Worm (Caenorhabditis elegans): Measurements from ENCODE around the gene igcm-4.
"Not testable (repeated sequence)": the region's sequence is repeated elsewhere in the genome, so short reads cannot be mapped to it uniquely, and the experiment has no call there.

The igcm-4 gene

DNA sequence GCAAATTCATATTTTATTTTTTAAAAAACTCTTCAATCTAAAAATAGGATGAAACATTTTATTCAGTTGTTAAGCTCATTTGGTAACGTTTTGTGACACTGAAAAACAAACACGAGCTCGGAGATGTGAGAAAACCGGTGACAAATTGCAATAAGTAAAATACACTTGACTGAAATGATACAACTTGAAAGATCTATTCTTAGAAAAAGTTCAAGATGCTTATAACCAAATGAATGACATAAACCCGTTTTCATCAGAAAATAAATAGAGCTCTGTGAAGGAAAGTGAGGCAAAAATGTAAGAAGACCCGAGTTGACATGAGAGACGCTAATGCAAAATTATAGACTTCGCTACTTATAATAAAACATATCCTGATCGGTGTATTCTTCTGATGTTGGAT lies 6.8 kb downstream of the igcm-4 start, which contains the start of gene smex-2:
TSS of gene smex-2 (minus strand) at position 101 of the 400 bp plus-strand sequence.
- TF ChIP-seq flt-1 (GFP tag; IDR thresholded peaks at IDR 0.05): no peak
- TF ChIP-seq T22C8.4 (GFP tag; IDR thresholded peaks at IDR 0.05): no peak
- TF ChIP-seq tab-1 (GFP tag; IDR thresholded peaks at IDR 0.05): no peak

DNA sequence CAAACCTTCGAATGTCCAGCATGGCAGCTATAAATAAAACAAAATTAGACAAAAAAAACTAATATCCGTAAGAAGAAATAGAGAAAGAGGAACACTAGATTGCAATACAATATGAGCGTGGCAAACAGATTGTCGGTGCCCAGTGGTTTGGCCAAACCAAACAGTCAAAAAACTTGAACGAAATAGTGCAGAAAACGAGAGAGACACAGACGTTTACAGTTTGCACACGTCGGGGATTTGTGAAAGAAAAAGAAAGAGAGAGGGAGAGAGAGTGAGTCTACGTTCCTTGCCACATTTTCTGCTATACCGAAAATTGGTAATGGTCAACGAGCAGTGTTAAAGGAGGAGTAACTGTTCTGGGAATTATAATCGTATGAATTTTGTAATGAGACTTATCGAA lies 11.0 kb downstream of the igcm-4 start, which contains the start of gene ergi-1:
TSS of gene ergi-1 (minus strand) at position 101 of the 400 bp plus-strand sequence.
- TF ChIP-seq T22C8.4 (GFP tag; IDR thresholded peaks at IDR 0.05): no peak
- no peak for TF ChIP-seq flt-1 (GFP tag; IDR thresholded peaks at IDR 0.05)
- TF ChIP-seq med-1 (GFP tag; optimal IDR thresholded peaks at IDR 0.05; ENCODE audit: insufficient read depth): no peak
- TF ChIP-seq klf-2 (GFP tag; conservative IDR thresholded peaks at IDR 0.05): no peak
- TF ChIP-seq ztf-23 (GFP tag; IDR thresholded peaks at IDR 0.05): no peak
- no peak for TF ChIP-seq tab-1 (GFP tag; IDR thresholded peaks at IDR 0.05)
- no peak for TF ChIP-seq ztf-29 (GFP tag; IDR thresholded peaks at IDR 0.05)
- no peak for TF ChIP-seq ref-1 (GFP tag; conservative IDR thresholded peaks at IDR 0.05)
- no peak for TF ChIP-seq cog-1 (tag; optimal IDR thresholded peaks at IDR 0.05)

DNA sequence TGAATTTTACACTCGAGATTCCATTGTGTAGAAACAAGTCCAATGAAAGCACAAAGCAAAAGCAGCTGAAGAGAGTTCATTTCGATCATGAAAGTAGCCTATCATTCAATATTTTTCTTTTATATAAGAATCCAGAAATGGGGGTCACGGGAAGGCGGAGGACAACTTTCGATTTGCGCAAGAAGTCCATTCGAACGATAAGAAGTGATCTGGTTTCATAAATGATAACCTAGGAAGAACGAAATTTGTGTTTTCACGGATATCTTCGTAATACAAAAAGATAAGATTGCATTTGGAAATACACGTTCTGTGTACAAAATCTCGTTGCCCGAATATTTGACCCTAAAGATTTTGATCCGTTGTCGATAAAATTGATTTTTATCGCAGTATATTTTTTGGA lies 14.7 kb downstream of the igcm-4 start, which contains the start of gene Y102A11A.5:
TSS of gene Y102A11A.5 (minus strand) at position 175 of the 400 bp plus-strand sequence.
- TF ChIP-seq T22C8.4 (GFP tag; IDR thresholded peaks at IDR 0.05): no peak
- TF ChIP-seq ref-1 (GFP tag; conservative IDR thresholded peaks at IDR 0.05): no peak
- no peak for TF ChIP-seq tab-1 (GFP tag; IDR thresholded peaks at IDR 0.05)
- TF ChIP-seq ztf-29 (GFP tag; IDR thresholded peaks at IDR 0.05): no peak
- TF ChIP-seq klf-2 (GFP tag; conservative IDR thresholded peaks at IDR 0.05): no peak
- TF ChIP-seq ztf-23 (GFP tag; IDR thresholded peaks at IDR 0.05): no peak
- TF ChIP-seq cog-1 (tag; optimal IDR thresholded peaks at IDR 0.05): no peak
- TF ChIP-seq flt-1 (GFP tag; IDR thresholded peaks at IDR 0.05): no peak
- TF ChIP-seq med-1 (GFP tag; optimal IDR thresholded peaks at IDR 0.05; ENCODE audit: insufficient read depth): no peak

DNA sequence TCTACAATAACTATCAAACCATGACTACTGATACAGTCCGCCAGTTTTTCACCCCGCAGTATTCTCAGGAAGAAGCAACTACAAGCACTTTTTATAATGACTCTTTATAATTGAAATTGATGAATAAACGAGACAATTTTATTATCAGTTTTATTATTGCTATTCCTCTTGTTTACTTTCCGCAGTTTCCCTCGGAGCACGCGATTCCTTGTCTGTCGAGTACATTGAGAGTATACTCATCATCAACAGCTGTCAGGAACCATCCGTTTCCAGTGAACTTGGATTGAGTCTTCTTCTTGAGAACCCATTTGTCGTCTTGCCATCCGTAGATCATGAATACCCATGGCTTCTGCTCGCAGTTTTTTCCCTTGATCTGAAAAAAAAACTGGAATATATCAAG lies 15.3 kb downstream of the igcm-4 start:
- TF ChIP-seq cog-1 (tag; optimal IDR thresholded peaks at IDR 0.05) (no peak), med-1 (GFP tag; optimal IDR thresholded peaks at IDR 0.05; ENCODE audit: insufficient read depth) (no peak), klf-2 (GFP tag; conservative IDR thresholded peaks at IDR 0.05) (no peak), ref-1 (GFP tag; conservative IDR thresholded peaks at IDR 0.05) (no peak), ztf-29 (GFP tag; IDR thresholded peaks at IDR 0.05) (no peak), T22C8.4 (GFP tag; IDR thresholded peaks at IDR 0.05) (no peak), ztf-23 (GFP tag; IDR thresholded peaks at IDR 0.05) (no peak), tab-1 (GFP tag; IDR thresholded peaks at IDR 0.05) (no peak), flt-1 (GFP tag; IDR thresholded peaks at IDR 0.05) (no peak)

DNA sequence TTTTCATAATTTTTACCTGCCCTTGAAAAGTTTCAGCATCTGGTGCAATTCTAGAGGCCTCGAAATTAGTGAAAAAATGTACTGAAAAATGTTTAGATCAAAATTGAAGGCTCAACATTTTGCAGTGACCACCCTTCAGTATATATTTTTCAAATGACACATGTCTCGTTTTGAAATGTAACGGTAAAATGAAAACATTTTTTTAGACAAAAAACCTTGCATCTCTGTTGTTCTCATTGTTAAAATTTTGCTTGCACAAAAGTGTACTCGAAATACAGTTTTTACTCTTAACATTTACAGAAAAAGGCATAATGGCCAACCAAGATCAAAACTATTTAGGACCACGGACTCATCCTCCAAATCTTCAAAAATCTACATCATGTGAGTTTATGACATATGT lies 19.8 kb downstream of the igcm-4 start, which contains the start of gene Y102A11A.2:
TSS of gene Y102A11A.2 (plus strand) at position 301 of the 400 bp plus-strand sequence.
- TF ChIP-seq T22C8.4 (GFP tag; IDR thresholded peaks at IDR 0.05); ztf-23 (GFP tag; IDR thresholded peaks at IDR 0.05); med-1 (GFP tag; optimal IDR thresholded peaks at IDR 0.05; ENCODE audit: insufficient read depth): not testable (repeated sequence)

DNA sequence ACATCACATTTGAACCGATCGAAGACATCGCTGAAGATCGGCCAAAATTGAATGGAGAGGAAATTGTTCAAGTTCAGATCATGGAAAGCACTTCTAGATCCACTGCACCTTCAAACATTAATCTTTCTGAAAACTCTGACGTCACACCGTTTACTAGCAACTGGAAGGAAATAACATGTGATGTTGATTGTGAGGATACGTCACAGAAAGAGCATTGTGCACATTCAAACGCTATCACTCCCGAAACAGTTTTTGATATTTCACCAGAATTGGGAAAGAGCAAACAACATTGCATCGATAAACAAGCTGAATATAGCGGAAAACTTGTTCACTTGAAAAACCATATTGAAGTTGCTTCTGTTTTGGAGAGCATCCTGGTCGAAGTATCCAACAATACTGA lies 24.6 kb downstream of the igcm-4 start:
- TF ChIP-seq ref-1 (GFP tag; conservative IDR thresholded peaks at IDR 0.05) (no peak), med-1 (GFP tag; optimal IDR thresholded peaks at IDR 0.05; ENCODE audit: insufficient read depth) (no peak), ztf-29 (GFP tag; IDR thresholded peaks at IDR 0.05) (no peak), tab-1 (GFP tag; IDR thresholded peaks at IDR 0.05) (no peak), flt-1 (GFP tag; IDR thresholded peaks at IDR 0.05) (no peak), T22C8.4 (GFP tag; IDR thresholded peaks at IDR 0.05) (no peak), ztf-23 (GFP tag; IDR thresholded peaks at IDR 0.05) (no peak), cog-1 (tag; optimal IDR thresholded peaks at IDR 0.05) (no peak), klf-2 (GFP tag; conservative IDR thresholded peaks at IDR 0.05) (no peak)

DNA sequence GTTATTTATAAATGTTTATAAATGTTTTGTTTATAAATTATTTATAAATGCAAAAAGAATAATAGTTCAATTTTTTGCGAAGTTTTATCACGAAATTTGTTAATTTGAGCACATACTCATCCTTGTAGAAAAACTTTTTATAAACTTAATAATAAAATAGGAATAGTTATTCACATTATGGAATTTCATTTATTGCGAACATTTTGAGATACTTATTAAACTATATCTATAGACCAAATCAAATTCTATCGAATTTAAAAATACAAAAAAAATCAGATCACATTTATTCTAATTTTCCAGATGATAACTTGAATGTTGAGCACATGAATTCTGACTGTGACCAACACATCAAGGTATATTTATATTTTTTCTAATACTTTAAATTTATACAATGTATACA lies 27.3 kb downstream of the igcm-4 start, which contains the start of gene Y102A11A.3:
TSS of gene Y102A11A.3 (plus strand) at position 301 of the 400 bp plus-strand sequence.
- TF ChIP-seq ztf-29 (GFP tag; IDR thresholded peaks at IDR 0.05) (no peak), tab-1 (GFP tag; IDR thresholded peaks at IDR 0.05) (no peak), klf-2 (GFP tag; conservative IDR thresholded peaks at IDR 0.05) (no peak), cog-1 (tag; optimal IDR thresholded peaks at IDR 0.05) (no peak), med-1 (GFP tag; optimal IDR thresholded peaks at IDR 0.05; ENCODE audit: insufficient read depth) (no peak)

DNA sequence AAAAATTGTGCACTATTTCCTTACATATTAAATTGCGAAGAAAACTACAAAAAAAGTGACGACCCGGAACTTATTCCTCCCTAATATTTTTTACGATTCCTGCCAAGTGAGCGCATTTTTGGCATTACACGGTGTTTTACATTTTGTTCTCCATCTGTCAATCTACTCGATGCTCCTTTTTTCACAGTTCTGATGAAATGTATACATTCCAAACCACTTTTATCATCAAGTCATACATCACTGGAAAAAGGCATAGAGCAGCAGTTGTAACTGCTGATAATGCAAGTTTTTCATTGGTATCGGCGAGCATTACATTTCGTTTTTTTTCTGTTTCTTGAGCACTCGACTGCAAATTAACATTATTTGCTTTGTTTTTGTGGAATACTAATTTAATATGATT lies 27.9 kb downstream of the igcm-4 start:
- TF ChIP-seq tab-1 (GFP tag; IDR thresholded peaks at IDR 0.05) (no peak), klf-2 (GFP tag; conservative IDR thresholded peaks at IDR 0.05) (no peak), med-1 (GFP tag; optimal IDR thresholded peaks at IDR 0.05; ENCODE audit: insufficient read depth) (no peak), T22C8.4 (GFP tag; IDR thresholded peaks at IDR 0.05) (no peak), ztf-29 (GFP tag; IDR thresholded peaks at IDR 0.05) (no peak), ztf-23 (GFP tag; IDR thresholded peaks at IDR 0.05) (no peak), cog-1 (tag; optimal IDR thresholded peaks at IDR 0.05) (no peak), flt-1 (GFP tag; IDR thresholded peaks at IDR 0.05) (no peak), ref-1 (GFP tag; conservative IDR thresholded peaks at IDR 0.05) (no peak)

DNA sequence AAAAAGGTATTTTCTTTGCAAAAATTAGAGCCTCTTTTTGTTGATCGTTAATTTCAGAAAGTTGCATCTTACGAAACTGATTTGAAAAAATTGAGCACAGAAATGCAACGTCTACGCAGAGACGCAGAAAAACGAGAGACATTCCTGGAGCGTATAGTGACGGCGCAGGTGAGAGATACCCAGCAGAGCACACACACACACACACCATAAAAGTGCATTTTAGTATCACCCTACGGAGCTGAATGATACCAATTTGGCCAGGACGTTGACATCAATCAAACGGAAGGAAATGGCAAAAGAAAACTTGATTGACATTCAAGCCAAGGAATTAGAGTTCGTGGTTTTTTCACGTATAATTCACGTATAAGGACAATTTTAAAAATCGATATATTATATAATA lies 31.6 kb downstream of the igcm-4 start:
- TF ChIP-seq ztf-29 (GFP tag; IDR thresholded peaks at IDR 0.05) (no peak), T22C8.4 (GFP tag; IDR thresholded peaks at IDR 0.05) (no peak), med-1 (GFP tag; optimal IDR thresholded peaks at IDR 0.05; ENCODE audit: insufficient read depth) (no peak), flt-1 (GFP tag; IDR thresholded peaks at IDR 0.05) (0 out of 2 replicates have a peak, but pooled peaks have one; percentile 26)

DNA sequence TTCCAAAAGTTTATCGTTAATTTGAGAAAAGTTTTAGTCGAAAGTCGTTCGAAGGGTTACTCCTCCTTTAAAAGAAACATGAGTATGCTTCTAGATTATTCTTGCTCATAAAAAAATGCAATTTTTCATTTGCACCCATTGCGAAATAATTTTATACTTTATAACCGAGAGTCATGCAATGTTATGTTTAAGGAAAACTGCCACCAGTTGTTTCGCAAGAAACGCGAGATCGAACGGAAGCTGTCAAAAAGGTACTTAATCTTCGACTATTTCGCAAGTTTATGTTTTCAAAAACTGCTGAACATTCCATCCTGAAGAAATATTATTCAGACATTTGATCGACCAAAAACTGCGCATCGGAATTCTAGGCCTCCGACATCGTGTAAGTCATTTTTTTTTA lies 32.2 kb downstream of the igcm-4 start:
- no peak for TF ChIP-seq T22C8.4 (GFP tag; IDR thresholded peaks at IDR 0.05)
- TF ChIP-seq ztf-23 (GFP tag; IDR thresholded peaks at IDR 0.05): no peak
- no peak for TF ChIP-seq flt-1 (GFP tag; IDR thresholded peaks at IDR 0.05)
- TF ChIP-seq med-1 (GFP tag; optimal IDR thresholded peaks at IDR 0.05; ENCODE audit: insufficient read depth): no peak
- TF ChIP-seq tab-1 (GFP tag; IDR thresholded peaks at IDR 0.05): no peak
